Fruit fly (Drosophila melanogaster): ENCODE measurements around the gene ifc.

The ifc gene

DNA sequence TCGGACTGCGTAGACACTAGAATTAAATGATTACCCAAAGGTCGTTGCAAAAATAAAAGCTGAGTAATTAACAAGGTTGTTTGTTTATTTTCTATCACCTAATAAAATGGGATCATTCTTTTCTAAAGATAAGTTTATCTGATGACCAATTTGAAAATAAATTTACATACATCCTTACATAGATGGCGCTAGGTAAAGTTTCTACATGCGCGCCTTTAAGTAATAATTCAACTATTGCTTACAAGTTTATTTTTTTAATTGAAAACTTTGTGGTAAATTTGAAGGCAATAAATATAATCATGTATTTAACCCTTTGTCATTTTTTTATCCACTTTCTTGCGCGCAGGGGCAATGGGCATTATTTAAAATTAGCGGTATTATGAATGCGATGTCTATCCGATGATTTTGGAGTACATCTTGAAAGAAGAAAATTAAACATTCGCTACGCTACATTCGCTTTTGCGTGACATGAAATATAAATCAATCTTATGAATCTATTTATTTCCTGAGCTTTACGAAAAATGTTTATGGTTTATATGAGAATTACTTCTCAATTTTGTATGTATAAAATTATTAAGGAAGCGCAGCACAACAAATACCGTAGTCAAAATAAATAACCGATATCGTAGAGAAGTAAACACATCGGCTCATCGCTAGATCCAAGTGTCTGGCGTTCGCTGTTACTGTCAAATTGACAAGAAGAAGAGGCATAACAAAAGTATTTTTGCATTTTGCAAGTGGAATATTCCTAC is 37.2 kb upstream of the ifc start, which contains the start of gene CG9044 (continued):
- TF ChIP-seq tx (GFP tag; optimal IDR thresholded peaks at IDR 0.05) (peak; percentile 39), dpn (GFP tag; optimal IDR thresholded peaks at IDR 0.05) (peak; percentile 59 to 72), YL-1 (GFP tag; optimal IDR thresholded peaks at IDR 0.05) (peak; percentile 49), CG4424 (GFP tag; optimal IDR thresholded peaks at IDR 0.05) (peak; percentile 59), tio (GFP tag; optimal IDR thresholded peaks at IDR 0.05) (peak; percentile 62), Hsf (GFP tag; optimal IDR thresholded peaks at IDR 0.05) (peak; percentile 69), CG7786 (GFP tag; optimal IDR thresholded peaks at IDR 0.05) (peak; percentile 57), nom (GFP tag; optimal IDR thresholded peaks at IDR 0.05) (no peak), da (GFP tag; optimal IDR thresholded peaks at IDR 0.05) (no peak), CG13123 (GFP tag; optimal IDR thresholded peaks at IDR 0.05) (peak; percentile 11), CG1647 (GFP tag; optimal IDR thresholded peaks at IDR 0.05) (peak; percentile 68), Lhr (GFP tag; optimal IDR thresholded peaks at IDR 0.05) (peak; percentile 46), ind (GFP tag; optimal IDR thresholded peaks at IDR 0.05) (peak; percentile 66), lola (GFP tag; optimal IDR thresholded peaks at IDR 0.05) (peak in 1 of 3 experiments; percentile 53), bcd (GFP tag; optimal IDR thresholded peaks at IDR 0.05) (no peak), CG9817 (tag; optimal IDR thresholded peaks at IDR 0.05) (peak; percentile 57), CG30020 (tag; optimal IDR thresholded peaks at IDR 0.05) (peak; percentile 64), zfh1 (GFP tag; IDR thresholded peaks at IDR 0.05) (peak; percentile 42; the same call in 1 of the 3 replicates), Fer3 (tag; optimal IDR thresholded peaks at IDR 0.05) (no peak), Elba2 (GFP tag; optimal IDR thresholded peaks at IDR 0.05) (peak; percentile 46), Chrac-16 (GFP tag; optimal IDR thresholded peaks at IDR 0.05) (peak; percentile 61), CG9876 (GFP tag; optimal IDR thresholded peaks at IDR 0.05) (peak; percentile 38), BEAF-32 (GFP tag; optimal IDR thresholded peaks at IDR 0.05) (peak; percentile 97), Gsc (GFP tag; IDR thresholded peaks at IDR 0.05) (no peak), slou (GFP tag; optimal IDR thresholded peaks at IDR 0.05) (peak; percentile 21), ato (GFP tag; IDR thresholded peaks at IDR 0.05; ENCODE audit: partially characterized antibody) (peak; percentile 81), HLH4C (GFP tag; IDR thresholded peaks at IDR 0.05; ENCODE audit: partially characterized antibody) (peak; percentile 89), pan (optimal IDR thresholded peaks at IDR 0.05) (no peak), pan (GFP tag; optimal IDR thresholded peaks at IDR 0.05 in 1 of 2, IDR thresholded peaks at IDR 0.05 in 1 of 2) (no peak), CG17829 (tag; optimal IDR thresholded peaks at IDR 0.05) (peak; percentile 65), esg (GFP tag; conservative IDR thresholded peaks at IDR 0.05) (peak; percentile 31; the same call in 1 of the 2 replicates), Med (GFP tag) (peak; percentile 93), CG4404 (GFP tag; IDR thresholded peaks at IDR 0.05) (peak; percentile 45; the same call in 1 of the 2 replicates), CG10654 (GFP tag; optimal IDR thresholded peaks at IDR 0.05) (peak; percentile 51), slp2 (GFP tag; optimal IDR thresholded peaks at IDR 0.05) (peak; percentile 52), gfzf (GFP tag; optimal IDR thresholded peaks at IDR 0.05) (peak; percentile 19), z (GFP tag; IDR thresholded peaks at IDR 0.05) (no peak), CG4617 (GFP tag; optimal IDR thresholded peaks at IDR 0.05; ENCODE audit: borderline replicate concordance) (peak; percentile 75), hb (GFP tag; IDR thresholded peaks at IDR 0.05; ENCODE audit: partially characterized antibody) (peak; percentile 89), Dek (tag; optimal IDR thresholded peaks at IDR 0.05) (peak; percentile 30), CG9932 (GFP tag; IDR thresholded peaks at IDR 0.05) (peak; percentile 80), insv (GFP tag; optimal IDR thresholded peaks at IDR 0.05) (peak in 1 of 2 experiments; percentile 20), maf-S (GFP tag; optimal IDR thresholded peaks at IDR 0.05) (peak; percentile 38), CG16813 (GFP tag; IDR thresholded peaks at IDR 0.05; ENCODE audit: partially characterized antibody) (peak; percentile 96), Hr3 (GFP tag; optimal IDR thresholded peaks at IDR 0.05) (peak; percentile 68), CG9437 (GFP tag; optimal IDR thresholded peaks at IDR 0.05) (peak; percentile 54), CG14441 (GFP tag; IDR thresholded peaks at IDR 0.05) (0 out of 2 replicates have a peak, but pooled peaks have one; percentile 24), NK7.1 (GFP tag; optimal IDR thresholded peaks at IDR 0.05) (peak; percentile 2), CG30403 (GFP tag; optimal IDR thresholded peaks at IDR 0.05) (peak; percentile 74)

Measured in whole organism, embryonic.